Fruit fly (Drosophila melanogaster): Measurements from ENCODE around the gene CenG1A.

DNA sequence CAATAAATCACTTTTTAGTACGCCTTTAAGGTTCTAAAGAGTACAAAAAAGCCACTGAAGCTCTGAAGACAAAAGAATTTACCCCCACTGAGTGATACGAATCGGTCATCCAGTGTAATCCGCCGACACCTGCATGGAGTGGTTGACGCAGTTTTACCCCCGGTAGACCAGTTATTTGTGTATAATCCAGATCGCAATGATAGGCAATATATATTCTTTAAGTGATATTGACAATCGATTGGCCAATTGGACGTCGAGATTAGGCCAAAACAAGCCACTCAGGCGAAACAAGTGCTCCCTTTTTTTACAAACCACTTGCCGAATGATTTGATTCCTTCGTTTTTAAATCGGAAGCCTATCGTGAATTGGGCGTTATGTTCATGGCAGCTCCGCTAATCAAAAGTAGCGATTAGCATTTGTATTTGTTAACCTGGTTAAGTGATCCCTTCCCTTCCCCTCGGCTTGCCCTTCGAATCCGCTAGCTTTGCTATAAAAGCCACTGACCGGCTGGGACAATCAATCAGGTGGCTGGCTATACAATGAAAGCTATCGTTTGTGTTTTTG lies 11.0 kb downstream of the CenG1A start, which contains the start of gene CG7916:
- no peak for TF ChIP-seq kay (GFP tag; ENCODE audit: borderline replicate concordance)
- no peak for TF ChIP-seq Crg-1 (GFP tag; optimal IDR thresholded peaks at IDR 0.05)

Data from whole organism, adult.